Worm (Caenorhabditis elegans) whole organism, L2 larva: Measurements from ENCODE around the gene E02H4.6.

Experiments used
- ZK546.5 ChIP-seq: sonication (generic microtip); optimal IDR thresholded peaks from 2 replicates; lab custom pipeline; 2017; ENCODE audit warnings: missing biosample characterization, missing genetic modification characterization
- egl-27 ChIP-seq: sonication (generic microtip); optimal IDR thresholded peaks from 3 replicates; lab custom pipeline; 2017; ENCODE audit warnings: missing biosample characterization, missing genetic modification reagents, missing genetic modification characterization
- lin-13 ChIP-seq: fragments of 150-350 bp; optimal IDR thresholded peaks from 2 replicates; lab custom pipeline; 2014; ENCODE audit warnings: missing biosample characterization, missing genetic modification reagents, missing genetic modification characterization
- nhr-11 ChIP-seq: fragments of 150-350 bp; optimal IDR thresholded peaks from 2 replicates; lab custom pipeline; 2014; ENCODE audit warnings: missing biosample characterization, missing genetic modification characterization
- zag-1 ChIP-seq: fragments of 150-350 bp; optimal IDR thresholded peaks from 2 replicates; lab custom pipeline; 2014; ENCODE audit warnings: missing biosample characterization, missing genetic modification characterization

DNA sequence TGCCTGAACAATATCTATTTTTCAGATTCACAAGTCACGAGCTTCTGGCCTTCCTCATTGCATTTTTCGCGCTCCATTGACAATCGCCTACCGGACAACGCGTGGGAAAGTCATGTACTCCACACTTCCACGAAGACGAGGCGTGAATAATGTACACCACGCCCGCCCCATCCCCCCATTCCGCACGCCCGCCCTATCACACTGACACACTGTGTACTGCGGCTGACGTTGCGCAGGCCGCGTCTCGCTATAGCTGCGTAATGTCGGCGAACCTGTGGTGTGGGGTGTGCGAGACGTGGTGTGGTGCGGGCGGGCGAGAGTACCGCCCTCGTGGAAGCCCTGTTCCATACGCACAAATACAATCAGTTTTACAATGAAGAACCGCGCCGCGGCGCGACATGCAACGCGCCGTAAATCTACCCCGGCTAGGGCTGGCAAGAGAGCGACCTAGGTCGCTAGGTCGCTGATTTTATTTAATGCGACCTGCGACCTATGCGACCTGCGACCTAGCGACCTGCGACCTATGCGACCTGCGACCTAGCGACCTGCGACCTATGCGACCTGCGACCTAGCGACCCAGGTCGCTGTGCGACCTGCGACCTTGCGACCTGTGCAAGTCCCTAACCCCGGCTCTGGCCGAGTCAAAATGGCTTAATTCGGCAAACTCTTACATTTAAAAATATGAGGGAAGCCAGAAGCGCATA lies 15.7 kb downstream of the E02H4.6 start:
- TF ChIP-seq egl-27 (tag; lab: Kevin White, UChicago) (no peak), lin-13 (no peak), ZK546.5 (tag; lab: Kevin White, UChicago) (no peak), nhr-11 (tag; lab: Kevin White, UChicago) (no peak), zag-1 (tag; lab: Kevin White, UChicago) (no peak)
